In genomic region chrX:12235388-12235787, ce11 we compare ENCODE assay signal across 2 worm cellular contexts.
TF ChIP-seq lines count a peak whose summit lies in the region.

Gene C23H4.6, plus strand, starts transcription at chrX:12235606.

TF ChIP-seq in whole organism, L1 larva, 84 proteins besides CTCF, POLR2A, EP300 and RAD21:
- TF ChIP-seq blmp-1 (tag; optimal IDR thresholded peaks at IDR 0.05; lab: Kevin White, UChicago) (peak; percentile 70), xbp-1 (tag; optimal IDR thresholded peaks at IDR 0.05; lab: Kevin White, UChicago) (no peak), efl-1 (optimal IDR thresholded peaks at IDR 0.05; lab: Kevin White, UChicago) (no peak), efl-1 (GFP tag; optimal IDR thresholded peaks at IDR 0.05 in 1 of 2; lab: Kevin White, UChicago) (peak in 1 of 2 experiments; percentile 61)

TF ChIP-seq in whole organism, L4 larva, 104 proteins besides CTCF, POLR2A, EP300 and RAD21:
- TF ChIP-seq aha-1 (tag; lab: Kevin White, UChicago) = peak; percentile 92
- peak in 1 of 2 experiments; percentile 6 for TF ChIP-seq unc-62 (GFP tag; optimal IDR thresholded peaks at IDR 0.05 in 1 of 2; lab: Kevin White, UChicago)
- no peak for TF ChIP-seq unc-62 (tag; optimal IDR thresholded peaks at IDR 0.05; lab: Kevin White, UChicago)
- TF ChIP-seq nhr-42 (GFP tag; IDR thresholded peaks at IDR 0.05; lab: Robert Waterston, UW) = no peak
- TF ChIP-seq F10B5.3 (tag; optimal IDR thresholded peaks at IDR 0.05; lab: Kevin White, UChicago) = no peak
- no peak for TF ChIP-seq ztf-11 (tag; optimal IDR thresholded peaks at IDR 0.05; lab: Kevin White, UChicago)
- TF ChIP-seq skn-1 (tag; optimal IDR thresholded peaks at IDR 0.05; lab: Kevin White, UChicago) = no peak
- TF ChIP-seq F26F4.8 (GFP tag; conservative IDR thresholded peaks at IDR 0.05; lab: Robert Waterston, UW) = no peak
- no peak for TF ChIP-seq sdz-12 (GFP tag; optimal IDR thresholded peaks at IDR 0.05; lab: Kevin White, UChicago)
- no peak for TF ChIP-seq spr-1 (tag; optimal IDR thresholded peaks at IDR 0.05; lab: Kevin White, UChicago)
- TF ChIP-seq zag-1 (tag; optimal IDR thresholded peaks at IDR 0.05; lab: Kevin White, UChicago) = no peak

Comparison
In these comparisons a context has a peak if more than half of its experiments do, and no peak if none do; other contexts are left out.
1. Of the 29 proteins assayed by ChIP-seq in both whole organism, L4 larva and whole organism, L1 larva: peak only in whole organism, L4 larva: aha-1; only in whole organism, L1 larva: none; in both: none; in neither: 27; mixed calls (peak in some experiments, not most) for 1.